Fruit fly (Drosophila melanogaster): ENCODE results near the gene CG42354.

Gene CG42354

dm6 chrX:16102338-16103218 is 2.2 kb downstream of the CG42354 start (continued):
- peak; percentile 28 for TF ChIP-seq gro (GFP tag; optimal IDR thresholded peaks at IDR 0.05)
- TF ChIP-seq CG11504 (tag; optimal IDR thresholded peaks at IDR 0.05) = peak; percentile 52
- TF ChIP-seq Atf6 (GFP tag; IDR thresholded peaks at IDR 0.05) = 0 out of 2 replicates have a peak, but pooled peaks have one; percentile 25
- no peak for TF ChIP-seq CG11247 (GFP tag; IDR thresholded peaks at IDR 0.05)
- no peak for TF ChIP-seq CG4617 (GFP tag; optimal IDR thresholded peaks at IDR 0.05; ENCODE audit: borderline replicate concordance)
- TF ChIP-seq psq (GFP tag; optimal IDR thresholded peaks at IDR 0.05) = no peak
- TF ChIP-seq Antp (GFP tag; optimal IDR thresholded peaks at IDR 0.05) = peak; percentile 25
- peak; percentile 56 for TF ChIP-seq lilli (GFP tag; optimal IDR thresholded peaks at IDR 0.05)
- peak in 1 of 2 experiments; percentile 32 for TF ChIP-seq dpn (GFP tag; optimal IDR thresholded peaks at IDR 0.05)
- TF ChIP-seq CG9437 (GFP tag; optimal IDR thresholded peaks at IDR 0.05) = no peak
- peak; percentile 57; the same call in 1 of the 2 replicates for TF ChIP-seq Rfx (GFP tag; IDR thresholded peaks at IDR 0.05)
- TF ChIP-seq Usf (GFP tag; optimal IDR thresholded peaks at IDR 0.05) = peak; percentile 7
- TF ChIP-seq CG1603 (tag; optimal IDR thresholded peaks at IDR 0.05) = no peak
- no peak for TF ChIP-seq CG5245 (GFP tag; optimal IDR thresholded peaks at IDR 0.05)
- TF ChIP-seq Elba2 (GFP tag; optimal IDR thresholded peaks at IDR 0.05) = no peak
- 0 out of 3 replicates have a peak, but pooled peaks have one; percentile 17 for TF ChIP-seq CG11695 (GFP tag; IDR thresholded peaks at IDR 0.05)
- TF ChIP-seq Fer3 (tag; optimal IDR thresholded peaks at IDR 0.05) = peak; percentile 2
- peak; percentile 41; the same call in 2 of the 3 replicates for TF ChIP-seq Aef1 (GFP tag; IDR thresholded peaks at IDR 0.05)
- TF ChIP-seq CG12391 (tag; optimal IDR thresholded peaks at IDR 0.05) = peak; percentile 1
- peak; percentile 63 for TF ChIP-seq slbo (GFP tag; IDR thresholded peaks at IDR 0.05)
- peak; percentile 38 for TF ChIP-seq CG3281 (GFP tag; optimal IDR thresholded peaks at IDR 0.05)
- no peak for TF ChIP-seq pan (optimal IDR thresholded peaks at IDR 0.05)
- TF ChIP-seq pan (GFP tag; optimal IDR thresholded peaks at IDR 0.05 in 1 of 2, IDR thresholded peaks at IDR 0.05 in 1 of 2) = peak in 1 of 2 experiments; percentile 35
- peak; percentile 58 for TF ChIP-seq mam (GFP tag; optimal IDR thresholded peaks at IDR 0.05)
- peak; percentile 49 for TF ChIP-seq Ets65A (GFP tag)
- no peak for TF ChIP-seq Eip74EF (GFP tag; optimal IDR thresholded peaks at IDR 0.05)
- peak; percentile 66 for TF ChIP-seq row (GFP tag; IDR thresholded peaks at IDR 0.05)
- TF ChIP-seq dysf (GFP tag; IDR thresholded peaks at IDR 0.05) = peak; percentile 44; the same call in 1 of the 3 replicates
- peak; percentile 14 for TF ChIP-seq CG15514 (GFP tag; optimal IDR thresholded peaks at IDR 0.05)
- peak; percentile 23 for TF ChIP-seq cwo (GFP tag; optimal IDR thresholded peaks at IDR 0.05)
- TF ChIP-seq ro (GFP tag; IDR thresholded peaks at IDR 0.05) = no peak
- TF ChIP-seq pnt (GFP tag; optimal IDR thresholded peaks at IDR 0.05) = no peak
- no peak for TF ChIP-seq CG1792 (GFP tag; optimal IDR thresholded peaks at IDR 0.05)
- no peak for TF ChIP-seq CG6791 (GFP tag; IDR thresholded peaks at IDR 0.05; ENCODE audit: partially characterized antibody)
- peak; percentile 69 for TF ChIP-seq D19B (GFP tag; optimal IDR thresholded peaks at IDR 0.05)
- TF ChIP-seq CG9817 (tag; optimal IDR thresholded peaks at IDR 0.05) = peak; percentile 15
- TF ChIP-seq grn (GFP tag; optimal IDR thresholded peaks at IDR 0.05) = peak; percentile 40
- TF ChIP-seq CG9727 (GFP tag; optimal IDR thresholded peaks at IDR 0.05) = peak; percentile 33
- TF ChIP-seq BtbVII (GFP tag; optimal IDR thresholded peaks at IDR 0.05) = peak; percentile 31
- TF ChIP-seq HHEX (GFP tag; optimal IDR thresholded peaks at IDR 0.05) = peak; percentile 4
- peak; percentile 41 for TF ChIP-seq CG7786 (GFP tag; optimal IDR thresholded peaks at IDR 0.05)
- peak; percentile 20 for TF ChIP-seq CG30403 (GFP tag; optimal IDR thresholded peaks at IDR 0.05)
- TF ChIP-seq CG17568 (GFP tag; optimal IDR thresholded peaks at IDR 0.05) = no peak
- TF ChIP-seq CG10274 (GFP tag; optimal IDR thresholded peaks at IDR 0.05) = peak; percentile 52
- TF ChIP-seq Side (GFP tag; optimal IDR thresholded peaks at IDR 0.05) = peak; percentile 1
- TF ChIP-seq unpg (GFP tag; optimal IDR thresholded peaks at IDR 0.05) = peak; percentile 16
- peak; percentile 34 to 92 for TF ChIP-seq insv (GFP tag; optimal IDR thresholded peaks at IDR 0.05)
- peak; percentile 21; the same call in 1 of the 2 replicates for TF ChIP-seq al (GFP tag; IDR thresholded peaks at IDR 0.05)
